Worm (Caenorhabditis elegans) whole organism, late embryonic: ENCODE data around the gene K10D2.8.

Source experiments
- T23F11.4 ChIP-seq: fragments of 200-800 bp; sonication (Bioruptor generic); optimal IDR thresholded peaks from 2 replicates; lab custom pipeline; 2018; ENCODE audit warnings: mild to moderate bottlenecking, missing genetic modification characterization, missing compliant biosample characterization
- dve-1 ChIP-seq: sonication (generic microtip); optimal IDR thresholded peaks from 2 replicates; lab custom pipeline; 2017; ENCODE audit warnings: antibody characterized with exemption, mild to moderate bottlenecking, missing genetic modification characterization, missing compliant biosample characterization

DNA sequence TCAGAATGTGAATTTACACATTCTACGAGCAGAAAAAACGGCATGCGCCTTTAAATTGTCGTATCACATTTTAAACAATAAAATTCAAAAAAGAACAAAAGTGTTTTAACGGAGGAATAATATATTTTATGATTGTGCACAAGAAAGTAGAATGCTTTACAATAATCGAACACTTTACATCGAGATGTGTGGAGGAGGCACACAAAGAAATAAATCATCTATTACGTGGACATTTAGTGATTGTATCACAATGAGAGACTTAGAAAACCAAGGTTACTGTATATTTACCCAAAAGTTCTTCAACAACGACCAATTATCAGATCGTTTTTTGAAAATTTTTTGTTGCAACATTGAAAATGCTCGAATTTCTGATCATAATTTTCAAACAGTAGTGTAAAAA is 21.7 kb downstream of the K10D2.8 start:
- TF ChIP-seq dve-1 (no peak), T23F11.4 (no peak)
